Worm (Caenorhabditis elegans) whole organism, L4/young adult: ENCODE results near the gene irld-18.

Experiments
- W03F9.2 ChIP-seq: fragments of 150-350 bp; optimal IDR thresholded peaks from 2 replicates; lab custom pipeline; 2014; ENCODE audit warnings: missing biosample characterization, missing genetic modification characterization
- dao-5 ChIP-seq: sonication (generic microtip); optimal IDR thresholded peaks from 2 replicates; lab custom pipeline; 2016; ENCODE audit warnings: missing genotype, missing genetic modification characterization, moderate library complexity, missing compliant biosample characterization
- him-1 ChIP-seq: sonication (generic microtip); optimal IDR thresholded peaks from 2 replicates; lab custom pipeline; 2016; ENCODE audit warnings: missing genotype, missing genetic modification reagents, missing genetic modification characterization, missing compliant biosample characterization

Gene irld-18

DNA sequence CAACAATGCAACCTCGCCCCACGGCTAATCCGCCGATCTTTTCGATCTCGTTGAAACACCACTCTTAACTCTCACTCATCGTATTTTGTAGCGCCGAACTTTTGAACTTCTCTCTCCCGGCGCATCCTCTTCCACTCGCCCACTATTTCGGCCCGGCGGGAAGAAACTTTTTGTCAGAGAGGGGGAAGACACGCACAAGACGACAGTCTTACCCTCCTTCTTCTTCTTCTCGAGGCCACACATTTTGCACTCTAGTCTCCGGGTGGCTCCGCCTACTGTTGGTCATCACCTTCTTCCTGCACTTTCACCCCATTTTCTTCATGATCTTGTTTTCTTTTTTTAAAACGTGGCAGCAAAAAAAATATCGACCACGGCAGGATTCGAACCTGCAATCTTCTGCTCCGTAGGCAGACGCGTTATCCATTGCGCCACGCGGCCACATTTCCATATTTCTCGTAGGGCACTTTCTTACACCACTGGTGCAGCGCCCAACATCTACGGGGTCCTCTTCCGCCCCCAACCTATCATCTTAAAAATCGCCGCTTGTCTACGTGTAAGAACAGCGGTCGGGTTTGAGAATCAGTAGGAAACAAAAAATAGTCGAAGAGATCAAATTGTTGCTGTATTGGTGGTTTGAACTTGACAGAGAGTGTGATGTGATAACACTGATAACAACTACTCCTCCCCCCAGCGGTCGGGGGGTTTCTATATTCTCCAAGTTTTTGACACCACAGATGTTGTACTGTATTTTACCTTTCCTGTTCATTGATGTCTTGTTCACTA is 30.3 kb upstream of the irld-18 start:
- TF ChIP-seq dao-5 (tag; lab: Kevin White, UChicago) (peak; percentile 5), W03F9.2 (no peak)

DNA sequence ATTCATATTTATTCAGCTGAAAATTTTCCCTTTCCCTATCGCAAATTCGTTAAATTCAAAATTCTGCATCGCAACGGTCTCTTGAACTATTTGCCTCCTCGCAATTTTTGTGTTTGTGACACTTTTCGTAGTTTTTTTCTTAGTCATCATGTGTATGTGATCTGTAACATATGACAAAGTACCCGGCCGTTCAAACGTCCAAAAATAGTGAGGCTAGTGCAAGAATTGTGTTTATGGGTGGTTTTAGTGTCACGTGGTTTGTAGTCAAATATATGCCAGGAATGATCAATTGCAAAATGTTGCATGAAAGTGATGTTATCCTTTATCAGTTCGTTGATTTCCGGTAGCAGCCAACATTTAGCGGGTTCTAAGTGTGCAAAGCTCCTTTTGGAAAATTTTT is 28.9 kb upstream of the irld-18 start:
- TF ChIP-seq him-1 (tag; lab: Kevin White, UChicago): no peak

DNA sequence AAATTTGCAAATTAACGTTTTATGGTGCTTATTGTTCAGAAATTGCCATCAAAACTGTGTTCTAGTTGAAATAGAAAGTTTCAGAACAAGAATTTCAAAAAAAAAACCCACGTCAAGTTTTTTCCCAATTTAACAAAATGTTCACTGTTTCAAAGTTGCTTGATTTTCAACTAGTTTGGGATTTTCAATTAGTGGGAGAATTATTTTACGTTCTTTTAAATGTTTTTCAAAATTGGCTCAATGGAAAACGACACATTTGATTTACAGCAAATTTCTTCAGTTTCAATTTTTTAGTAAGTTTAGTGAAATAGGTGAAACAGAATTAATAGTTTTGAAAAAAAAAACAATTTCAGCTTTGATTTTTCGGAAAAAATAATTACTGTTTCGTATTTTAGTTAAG is 27.8 kb upstream of the irld-18 start:
- TF ChIP-seq dao-5 (tag; lab: Kevin White, UChicago): no peak
- TF ChIP-seq him-1 (tag; lab: Kevin White, UChicago): no peak
- TF ChIP-seq W03F9.2: no peak

DNA sequence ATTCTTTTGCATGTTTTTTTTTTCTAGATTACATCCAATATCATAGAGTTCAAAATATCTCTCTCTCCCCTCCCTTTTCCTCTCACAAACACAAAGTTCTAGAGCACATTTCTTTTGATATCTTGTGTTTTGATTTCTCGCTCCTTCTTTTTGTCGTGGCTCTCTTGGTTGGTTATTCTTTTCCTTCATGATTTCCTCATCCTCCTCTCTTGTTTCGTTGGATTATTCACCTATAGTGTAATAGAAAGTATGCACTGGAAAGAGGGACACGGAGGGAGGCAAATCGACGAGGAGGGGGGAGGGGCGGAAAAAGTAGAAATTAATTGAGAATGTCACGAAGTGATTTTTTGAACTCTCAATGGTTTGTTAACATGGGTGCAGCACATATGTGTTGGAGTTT is 25.6 kb upstream of the irld-18 start:
- TF ChIP-seq dao-5 (tag; lab: Kevin White, UChicago): no peak
- no peak for TF ChIP-seq W03F9.2
- no peak for TF ChIP-seq him-1 (tag; lab: Kevin White, UChicago)

DNA sequence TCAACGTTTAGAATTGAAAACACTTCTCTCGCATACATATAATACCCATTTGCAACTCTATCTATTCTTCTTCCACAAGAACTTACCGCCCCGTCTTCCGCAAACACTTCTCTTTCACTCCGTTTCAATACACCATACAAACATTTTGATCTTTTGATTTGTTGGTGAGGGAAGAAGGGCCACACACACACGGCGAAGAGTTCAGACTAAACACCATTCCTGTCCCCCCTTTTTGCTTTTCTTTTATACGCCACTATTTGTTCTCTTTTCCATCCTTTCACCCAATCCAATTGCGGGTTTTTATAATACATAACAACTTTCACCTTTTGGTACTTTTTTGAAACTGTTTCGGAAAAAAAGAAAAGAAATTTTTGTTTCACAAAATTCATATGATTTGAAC is 24.3 kb upstream of the irld-18 start:
- no peak for TF ChIP-seq W03F9.2
- TF ChIP-seq him-1 (tag; lab: Kevin White, UChicago): no peak
- TF ChIP-seq dao-5 (tag; lab: Kevin White, UChicago): no peak

DNA sequence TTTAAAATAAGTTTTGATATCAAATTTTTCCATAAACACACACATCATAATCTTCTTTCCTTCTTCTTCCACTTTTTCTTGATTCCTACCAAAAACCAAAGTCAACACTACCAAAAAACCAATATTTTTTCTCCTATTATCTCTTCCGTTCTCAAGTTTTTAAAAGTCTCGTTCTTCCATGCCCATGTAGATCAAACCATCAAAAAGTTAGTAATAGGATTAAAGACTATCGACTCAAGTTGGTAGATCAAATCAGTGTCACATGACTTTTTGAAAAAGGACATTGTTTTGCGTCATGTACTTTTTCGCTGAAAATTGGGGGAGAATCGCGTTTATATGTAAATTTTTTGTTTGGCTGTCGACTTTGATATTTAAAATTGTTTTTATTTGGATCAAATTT is 22.2 kb upstream of the irld-18 start:
- TF ChIP-seq W03F9.2: no peak
- TF ChIP-seq him-1 (tag; lab: Kevin White, UChicago): no peak
- no peak for TF ChIP-seq dao-5 (tag; lab: Kevin White, UChicago)

DNA sequence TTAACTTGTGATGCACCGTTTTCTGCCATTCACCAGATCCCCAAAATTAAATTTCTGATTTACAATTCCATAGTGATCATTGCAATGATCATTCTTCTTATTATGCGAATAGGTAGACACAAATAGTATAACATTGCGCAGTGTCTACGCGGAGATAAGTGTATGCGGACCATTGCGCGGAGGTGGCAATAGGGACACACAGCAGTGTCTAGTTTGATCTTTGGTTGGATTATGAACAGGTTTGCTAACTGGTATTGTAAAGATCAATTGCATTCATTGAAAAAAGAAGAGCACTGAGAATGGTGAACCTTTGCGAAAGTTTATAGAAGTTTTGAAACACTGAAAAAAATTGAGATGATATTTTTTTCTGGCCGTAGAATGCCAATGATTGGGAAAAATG is 18.5 kb upstream of the irld-18 start:
- TF ChIP-seq W03F9.2: no peak

DNA sequence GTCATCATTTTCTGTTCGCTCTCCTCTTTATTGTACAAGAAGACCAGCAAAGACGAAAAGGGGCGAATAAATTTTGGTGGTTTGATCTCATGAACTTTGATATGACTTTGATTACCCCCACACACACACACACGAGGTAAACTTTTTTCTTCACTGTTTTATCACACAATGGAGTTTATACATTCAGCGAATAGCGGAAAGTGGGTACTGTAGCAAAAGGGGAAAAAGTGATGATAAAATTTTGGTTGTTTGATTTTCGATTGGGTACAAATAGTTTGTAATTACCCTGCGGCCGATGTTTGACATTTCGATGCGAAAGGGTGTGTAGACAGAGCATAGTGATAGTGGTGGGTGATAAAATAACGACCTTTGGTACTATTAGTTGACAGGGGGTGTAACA is 13.4 kb upstream of the irld-18 start:
- TF ChIP-seq W03F9.2 (peak; percentile 64), him-1 (tag; lab: Kevin White, UChicago) (no peak)

DNA sequence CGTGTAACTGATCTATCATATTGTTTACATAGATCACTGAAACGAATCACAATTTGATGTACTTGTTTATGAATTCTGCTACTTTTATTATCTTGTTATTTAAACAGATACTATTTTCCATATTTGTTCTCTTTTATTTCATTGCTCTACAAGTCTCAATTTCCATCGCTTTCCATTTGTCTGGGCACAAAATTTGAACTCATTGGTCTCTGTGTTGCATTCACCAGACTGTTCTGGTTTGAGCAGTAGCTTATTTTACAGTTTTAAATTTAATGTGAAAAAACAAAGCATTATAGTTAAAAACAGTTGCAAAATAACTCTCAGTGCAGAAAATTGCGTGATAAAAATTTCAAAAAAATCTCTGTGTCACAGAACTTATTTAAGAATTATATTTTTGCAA is 6.8 kb upstream of the irld-18 start:
- no peak for TF ChIP-seq dao-5 (tag; lab: Kevin White, UChicago)
- no peak for TF ChIP-seq him-1 (tag; lab: Kevin White, UChicago)
- TF ChIP-seq W03F9.2: no peak

DNA sequence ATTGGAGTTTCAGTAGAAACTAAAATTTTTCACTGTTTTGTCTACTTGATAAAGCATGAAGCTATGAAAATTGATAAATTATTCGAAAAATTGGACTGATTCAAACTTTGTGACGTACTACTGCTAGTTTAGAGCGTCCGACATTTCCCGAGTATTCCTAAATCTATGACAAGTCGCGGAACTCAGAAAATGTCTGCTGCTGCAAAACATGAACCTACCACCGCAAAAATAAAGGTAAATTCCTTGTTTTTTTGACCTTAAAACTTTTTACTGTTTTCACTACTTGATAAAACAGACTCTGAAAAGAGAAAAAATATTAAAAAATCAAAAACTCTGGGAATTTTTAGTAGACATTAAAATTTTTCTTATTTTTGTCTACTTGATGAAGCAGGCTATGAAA is 5.9 kb upstream of the irld-18 start:
- TF ChIP-seq him-1 (tag; lab: Kevin White, UChicago) (no peak), dao-5 (tag; lab: Kevin White, UChicago) (no peak), W03F9.2 (no peak)

DNA sequence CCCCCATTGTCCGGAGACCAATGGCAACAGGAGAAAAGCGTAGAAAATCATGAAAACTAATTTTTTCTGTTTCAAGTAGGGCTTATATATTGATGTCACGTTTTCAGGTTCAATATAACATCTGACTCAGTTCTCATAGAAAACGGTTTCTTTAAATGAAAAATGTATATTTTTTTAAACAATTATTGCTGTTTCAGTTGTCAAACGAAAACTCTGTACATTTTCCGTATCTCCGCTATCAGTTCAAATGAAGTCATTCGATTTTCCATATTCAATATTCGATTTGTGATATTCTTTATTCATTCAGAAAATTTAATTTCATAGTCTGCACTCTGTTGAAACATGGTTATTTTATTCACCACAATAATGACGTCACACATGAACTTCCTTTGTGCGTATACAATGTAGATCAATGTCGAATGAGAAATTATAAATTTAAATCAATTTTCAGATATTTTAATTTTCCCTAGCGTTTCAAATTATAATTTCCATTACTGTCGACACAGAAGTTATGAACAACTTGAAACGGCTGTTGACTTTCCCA is 2.1 kb downstream of the irld-18 start, which contains the start of gene Y57G11B.8:
Y57G11B.8 (minus strand) TSS at position 51 of the 544 bp plus-strand sequence.
- TF ChIP-seq him-1 (tag; lab: Kevin White, UChicago) (no peak), dao-5 (tag; lab: Kevin White, UChicago) (no peak), W03F9.2 (no peak)

DNA sequence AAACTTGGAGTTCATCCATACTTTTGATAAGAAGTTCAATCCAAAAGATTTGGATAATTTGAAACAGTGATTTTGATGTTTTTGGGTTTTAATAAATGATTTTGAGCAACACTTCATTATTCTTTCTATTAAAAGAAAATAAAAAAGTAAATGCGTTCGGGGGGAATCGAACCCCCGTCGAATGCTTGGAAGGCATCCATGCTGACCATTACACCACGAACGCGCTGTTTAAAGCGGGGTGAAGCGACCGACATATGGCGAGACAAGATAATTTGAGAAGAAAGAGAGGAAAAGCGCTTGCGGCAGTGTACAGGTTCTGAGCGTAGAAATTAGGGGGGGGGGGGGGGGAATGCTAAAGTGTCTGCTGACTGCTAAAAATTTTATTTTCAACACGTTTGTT is 4.4 kb downstream of the irld-18 start:
- TF ChIP-seq him-1 (tag; lab: Kevin White, UChicago) (no peak), dao-5 (tag; lab: Kevin White, UChicago) (no peak), W03F9.2 (no peak)

DNA sequence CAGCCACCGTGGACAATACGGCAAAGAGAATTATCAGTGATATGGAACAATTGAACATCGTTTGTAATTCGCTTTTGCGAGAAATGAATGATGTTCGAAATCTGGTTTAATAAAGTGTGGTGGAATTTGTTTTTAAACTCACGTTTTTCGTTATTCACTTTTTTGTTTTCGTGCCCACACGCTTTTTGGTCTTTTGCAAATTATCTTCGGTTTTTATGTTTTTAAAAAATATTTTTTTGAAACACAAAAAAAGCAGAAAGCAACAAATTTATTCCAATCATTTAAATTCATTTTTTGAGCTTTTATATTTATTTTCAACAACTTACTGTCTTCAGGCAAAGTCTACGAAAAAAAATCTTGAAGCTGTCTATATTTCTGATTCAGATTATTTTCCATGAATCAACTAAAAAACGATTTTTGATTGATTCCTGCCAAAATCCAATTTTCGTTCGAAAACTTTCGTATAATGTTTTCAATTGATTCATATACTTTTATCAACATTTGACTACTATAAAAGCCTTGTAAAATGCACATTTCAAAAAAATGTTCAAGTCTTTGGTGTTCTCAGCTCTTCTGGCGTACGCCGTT is 6.5 kb downstream of the irld-18 start, which contains the start of the genes Y57G11B.3 and Y57G11B.5:
Y57G11B.3 (minus strand) TSS at position 101 of the 588 bp plus-strand sequence.
Y57G11B.5 (plus strand) TSS at position 538 of the 588 bp plus-strand sequence.
- no peak for TF ChIP-seq W03F9.2
- no peak for TF ChIP-seq him-1 (tag; lab: Kevin White, UChicago)
- TF ChIP-seq dao-5 (tag; lab: Kevin White, UChicago): no peak

DNA sequence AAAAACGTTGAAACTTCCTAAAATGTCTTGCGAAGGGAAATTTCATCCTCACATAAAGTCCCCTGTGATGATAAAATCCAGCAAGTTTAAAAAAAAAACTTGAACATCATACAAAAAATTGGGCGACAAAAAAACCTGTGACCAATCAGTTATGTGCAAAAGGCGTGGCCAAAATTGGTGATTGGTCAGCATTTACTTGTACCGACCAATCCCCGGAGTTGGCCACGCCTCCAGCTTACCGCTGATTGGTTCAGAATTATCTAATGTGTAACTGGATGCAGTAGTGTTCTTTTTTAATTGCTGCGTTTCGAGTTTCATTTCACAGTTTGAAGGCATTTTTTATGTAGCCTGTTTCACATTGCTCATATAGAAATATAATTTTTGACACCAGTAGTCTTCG is 7.8 kb downstream of the irld-18 start:
- TF ChIP-seq W03F9.2 (no peak), him-1 (tag; lab: Kevin White, UChicago) (no peak), dao-5 (tag; lab: Kevin White, UChicago) (no peak)

DNA sequence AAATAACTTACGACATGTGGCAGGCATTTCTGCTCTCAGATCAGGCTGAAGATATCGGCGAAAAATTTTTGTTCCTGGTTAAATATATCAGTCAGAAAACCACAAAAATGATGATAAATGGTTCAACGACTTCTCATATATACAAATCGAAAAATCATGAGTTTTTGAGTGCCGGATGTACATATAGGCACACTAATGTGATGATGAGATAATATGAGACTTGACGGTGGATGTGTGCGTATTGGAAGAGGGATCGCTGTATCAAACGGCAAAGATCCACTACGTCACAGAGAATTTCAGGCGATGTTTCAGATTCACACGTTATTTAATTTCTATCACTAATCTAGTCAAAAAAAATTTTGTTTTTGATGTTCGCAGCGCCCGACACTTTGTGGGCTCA is 8.2 kb downstream of the irld-18 start, which contains the start of gene glb-34:
glb-34 (minus strand) TSS at position 101 of the 400 bp plus-strand sequence.
- TF ChIP-seq him-1 (tag; lab: Kevin White, UChicago): no peak
- no peak for TF ChIP-seq dao-5 (tag; lab: Kevin White, UChicago)
- no peak for TF ChIP-seq W03F9.2
